Fruit fly (Drosophila melanogaster) Kc167 (cell line): ENCODE measurements around the gene red.

Experiments used
- Myc ChIP-seq: fragments of >200 bp; optimal IDR thresholded peaks from 2 replicates; lab custom pipeline; 2017; ENCODE audit warnings: missing external identifiers
- Sin3A ChIP-seq: fragments of >200 bp; optimal IDR thresholded peaks from 2 replicates; lab custom pipeline; 2018; ENCODE audit warnings: missing external identifiers
- h ChIP-seq: fragments of >200 bp; optimal IDR thresholded peaks from 3 replicates; lab custom pipeline; 2018; ENCODE audit warnings: missing external identifiers
- insv ChIP-seq: fragments of >200 bp; optimal IDR thresholded peaks from 3 replicates; lab custom pipeline; 2018; ENCODE audit warnings: missing external identifiers
- psq ChIP-seq: fragments of >200 bp; optimal IDR thresholded peaks from 2 replicates; lab custom pipeline; 2017; ENCODE audit warnings: missing external identifiers
- ttk ChIP-seq: sonication (Bioruptor generic); optimal IDR thresholded peaks from 2 replicates; lab custom pipeline; 2017; ENCODE audit warnings: missing external identifiers

The red gene

dm6 chr3R:14311027-14311426 is 22.2 kb downstream of the red start:
- no peak for TF ChIP-seq insv (lab: Kevin White, UChicago)
- no peak for TF ChIP-seq ttk
- no peak for TF ChIP-seq Myc
- TF ChIP-seq h (lab: Kevin White, UChicago) = no peak
- no peak for TF ChIP-seq psq (lab: Kevin White, UChicago)
- no peak for TF ChIP-seq Sin3A

- TF ChIP-seq h (lab: Kevin White, UChicago) (no peak), Sin3A (no peak), Myc (no peak), psq (lab: Kevin White, UChicago) (no peak), insv (lab: Kevin White, UChicago) (no peak)
Measured at dm6 chr3R:14314554-14314953, 25.7 kb downstream of the red start, which contains the start of gene Crz. Crz (plus strand) TSS chr3R:14314854.

dm6 chr3R:14315912-14316444 is 27.1 kb downstream of the red start, which contains the start of gene Set8:
Set8 (plus strand) TSS chr3R:14316038.
- TF ChIP-seq h (lab: Kevin White, UChicago) (no peak), Myc (no peak), insv (lab: Kevin White, UChicago) (no peak), ttk (no peak), psq (lab: Kevin White, UChicago) (no peak), Sin3A (no peak)

- no peak for TF ChIP-seq h (lab: Kevin White, UChicago)
- TF ChIP-seq Sin3A = no peak
- TF ChIP-seq psq (lab: Kevin White, UChicago) = no peak
- no peak for TF ChIP-seq Myc
- TF ChIP-seq insv (lab: Kevin White, UChicago) = no peak
- no peak for TF ChIP-seq ttk
Measured at dm6 chr3R:14326250-14327112, 37.6 kb downstream of the red start, which contains the start of the genes Afti and ATPsynE. Afti (minus strand) TSS chr3R:14326689. ATPsynE (plus strand) TSS chr3R:14326947.

- TF ChIP-seq psq (lab: Kevin White, UChicago) (no peak), Myc (no peak), Sin3A (no peak)
Measured at dm6 chr3R:14327113-14327466, 38.2 kb downstream of the red start.

- no peak for TF ChIP-seq Sin3A
- TF ChIP-seq Myc = no peak
- no peak for TF ChIP-seq ttk
- no peak for TF ChIP-seq psq (lab: Kevin White, UChicago)
- TF ChIP-seq insv (lab: Kevin White, UChicago) = no peak
- no peak for TF ChIP-seq h (lab: Kevin White, UChicago)
Measured at dm6 chr3R:14327472-14328104, 38.7 kb downstream of the red start, which contains the start of gene spn-B. spn-B (plus strand) TSS chr3R:14328051.

dm6 chr3R:14329549-14329948 is 40.7 kb downstream of the red start:
- TF ChIP-seq h (lab: Kevin White, UChicago) = no peak
- TF ChIP-seq psq (lab: Kevin White, UChicago) = no peak
- no peak for TF ChIP-seq Myc
- no peak for TF ChIP-seq insv (lab: Kevin White, UChicago)
- no peak for TF ChIP-seq Sin3A
- no peak for TF ChIP-seq ttk

- TF ChIP-seq psq (lab: Kevin White, UChicago) = no peak
- TF ChIP-seq ttk = no peak
- TF ChIP-seq Sin3A = no peak
- TF ChIP-seq insv (lab: Kevin White, UChicago) = no peak
- TF ChIP-seq h (lab: Kevin White, UChicago) = no peak
- no peak for TF ChIP-seq Myc
Measured at dm6 chr3R:14330654-14331053, 41.8 kb downstream of the red start.

- no peak for TF ChIP-seq Sin3A
Measured at dm6 chr3R:14331474-14331873, 42.6 kb downstream of the red start.

- TF ChIP-seq h (lab: Kevin White, UChicago) = no peak
- no peak for TF ChIP-seq Sin3A
- TF ChIP-seq insv (lab: Kevin White, UChicago) = no peak
- no peak for TF ChIP-seq psq (lab: Kevin White, UChicago)
- no peak for TF ChIP-seq Myc
- no peak for TF ChIP-seq ttk
Measured at dm6 chr3R:14332735-14333134, 43.9 kb downstream of the red start.

dm6 chr3R:14335504-14335903 is 46.6 kb downstream of the red start:
- TF ChIP-seq h (lab: Kevin White, UChicago) = no peak
- TF ChIP-seq Sin3A = no peak
- no peak for TF ChIP-seq insv (lab: Kevin White, UChicago)
- TF ChIP-seq Myc = no peak
- TF ChIP-seq psq (lab: Kevin White, UChicago) = no peak
- TF ChIP-seq ttk = no peak

- TF ChIP-seq Myc (no peak), insv (lab: Kevin White, UChicago) (no peak), psq (lab: Kevin White, UChicago) (no peak), Sin3A (no peak), ttk (no peak), h (lab: Kevin White, UChicago) (no peak)
Measured at dm6 chr3R:14344767-14345166, 55.9 kb downstream of the red start.
